Worm (Caenorhabditis elegans) whole organism, midembryonic: ENCODE measurements around the gene ZC239.20.
"Not testable (repeated sequence)": the region's sequence is repeated elsewhere in the genome, so short reads cannot be mapped to it uniquely, and the experiment has no call there.

Experiments
- T22C8.4 ChIP-seq: fragments of 200-800 bp; sonication (Bioruptor generic); IDR thresholded peaks from 2 replicates; pipeline ENCODE4 v1.3.6; 2022; ENCODE audit warnings: missing genetic modification characterization, missing compliant biosample characterization
- cog-1 ChIP-seq: sonication (generic microtip); optimal IDR thresholded peaks from 2 replicates; lab custom pipeline; 2016; ENCODE audit warnings: missing genetic modification characterization, missing compliant biosample characterization
- flt-1 ChIP-seq: fragments of 200-800 bp; sonication (Bioruptor generic); IDR thresholded peaks from 2 replicates; pipeline ENCODE4 v1.3.6; 2022; ENCODE audit warnings: missing genetic modification characterization, missing compliant biosample characterization
- klf-2 ChIP-seq: fragments of 200-800 bp; sonication (Bioruptor generic); conservative IDR thresholded peaks from 2 replicates; pipeline ENCODE4 v1.3.6; 2022; ENCODE audit warnings: missing genetic modification reagents, missing genetic modification characterization, missing compliant biosample characterization
- med-1 ChIP-seq: sonication (generic microtip); optimal IDR thresholded peaks from 2 replicates; lab custom pipeline; 2017; ENCODE audit warnings: missing genetic modification characterization, mild to moderate bottlenecking, missing compliant biosample characterization, antibody characterized with exemption, missing genetic modification reagents; ENCODE audit not compliant: insufficient read depth
- ref-1 ChIP-seq: fragments of 200-800 bp; sonication (Bioruptor generic); conservative IDR thresholded peaks from 2 replicates; pipeline ENCODE4 v1.3.6; 2022; ENCODE audit warnings: missing genetic modification reagents, missing genetic modification characterization, missing compliant biosample characterization
- tab-1 ChIP-seq: fragments of 200-800 bp; sonication (Bioruptor generic); IDR thresholded peaks from 2 replicates; pipeline ENCODE4 v1.3.6; 2022; ENCODE audit warnings: missing genetic modification characterization, missing compliant biosample characterization
- ztf-23 ChIP-seq: fragments of 200-800 bp; sonication (Bioruptor generic); IDR thresholded peaks from 2 replicates; pipeline ENCODE4 v1.3.6; 2022; ENCODE audit warnings: missing genetic modification reagents, missing genetic modification characterization, missing compliant biosample characterization
- ztf-29 ChIP-seq: fragments of 200-800 bp; sonication (Bioruptor generic); IDR thresholded peaks from 2 replicates; pipeline ENCODE4 v1.3.6; 2022; ENCODE audit warnings: missing genetic modification reagents, missing genetic modification characterization, missing compliant biosample characterization

The ZC239.20 gene

DNA sequence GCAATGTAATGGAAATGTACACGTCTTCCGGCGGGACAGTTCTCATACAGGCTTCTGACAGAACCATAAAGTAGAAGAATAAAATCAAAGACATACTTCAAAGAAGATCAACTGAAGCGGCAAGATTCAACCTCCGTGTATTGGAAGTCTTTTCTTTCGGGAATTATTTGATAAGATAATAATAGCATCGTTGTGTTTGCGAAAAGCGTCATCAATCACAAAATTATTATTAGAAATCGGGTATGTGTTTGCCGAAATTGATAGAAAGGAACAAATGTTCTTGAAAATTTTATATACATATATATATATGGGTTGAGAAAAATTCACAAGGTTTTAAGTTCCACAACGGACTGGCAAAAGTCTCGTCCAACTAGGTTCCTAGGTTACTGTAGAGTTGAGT lies 14.8 kb downstream of the ZC239.20 start, which contains the start of gene Y27F2A.9:
Gene Y27F2A.9 (minus strand): TSS at position 101 of the 400 bp plus-strand sequence.
- TF ChIP-seq ref-1 (GFP tag; lab: Robert Waterston, UW); cog-1 (tag; lab: Kevin White, UChicago); klf-2: not testable (repeated sequence)

DNA sequence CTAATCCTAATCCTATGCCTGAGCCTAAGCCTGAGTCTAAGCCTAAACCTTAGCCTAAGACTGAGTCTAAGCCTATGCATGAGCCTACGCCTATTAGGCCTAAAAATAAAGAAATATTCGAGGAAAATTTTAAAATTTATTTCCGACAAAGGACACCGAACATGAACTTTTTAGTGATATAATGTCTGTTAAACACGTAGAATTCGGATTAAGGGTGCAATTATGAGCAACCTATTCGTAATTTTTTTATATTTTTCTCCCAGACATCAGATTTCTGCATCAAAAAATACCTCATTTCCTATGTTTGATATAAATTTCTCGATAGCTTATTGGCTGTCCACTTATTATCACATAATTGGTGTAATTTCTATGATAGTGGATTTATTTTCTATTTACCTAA lies 17.3 kb downstream of the ZC239.20 start, which contains the start of gene Y27F2A.11:
Gene Y27F2A.11 (plus strand): TSS at position 301 of the 400 bp plus-strand sequence.
- not testable (repeated sequence) for TF ChIP-seq klf-2; ref-1 (GFP tag; lab: Robert Waterston, UW); tab-1 (GFP tag; lab: Robert Waterston, UW)

DNA sequence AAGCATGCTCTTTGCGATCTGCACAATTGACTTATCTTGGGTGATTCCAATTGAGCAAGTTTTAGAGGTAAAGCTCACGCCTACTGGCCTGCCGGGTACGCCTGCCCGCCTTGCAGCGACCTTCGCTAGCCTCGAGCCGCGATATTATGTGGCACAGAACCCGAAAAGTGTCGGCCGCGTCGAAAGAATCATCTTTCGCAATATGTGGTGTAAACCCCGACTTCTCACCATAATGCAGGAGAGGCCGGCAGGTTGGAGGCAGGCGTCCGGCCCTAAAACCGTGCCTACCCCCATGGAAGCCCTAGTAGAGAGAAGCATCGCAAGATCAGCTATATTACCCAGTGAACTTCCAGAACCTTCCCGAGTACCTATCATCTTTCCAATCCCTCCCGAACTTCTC lies 20.5 kb downstream of the ZC239.20 start:
- TF ChIP-seq ztf-23 (GFP tag; lab: Robert Waterston, UW) (no peak), T22C8.4 (GFP tag; lab: Robert Waterston, UW) (no peak), med-1 (no peak)

DNA sequence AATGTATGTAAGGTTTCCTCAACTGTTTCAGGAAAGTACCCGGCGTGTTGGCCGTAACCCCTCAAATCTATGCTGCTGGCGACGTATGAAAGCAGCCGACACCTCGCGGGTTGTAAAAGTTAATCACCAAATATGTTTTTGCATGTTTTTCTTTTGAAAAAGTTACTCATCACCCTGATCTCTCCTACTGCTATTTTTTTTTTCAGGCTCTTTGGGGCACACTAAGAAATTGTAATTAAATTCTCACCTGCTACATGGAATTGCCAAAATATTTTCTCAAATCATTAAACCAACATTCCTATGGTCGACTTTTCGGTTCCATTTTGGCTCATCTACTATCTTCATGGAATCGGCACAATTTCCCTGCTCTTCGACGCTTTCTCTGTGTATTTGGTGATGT lies 21.5 kb downstream of the ZC239.20 start, which contains the start of gene sri-78:
Gene sri-78 (plus strand): TSS at position 301 of the 400 bp plus-strand sequence.
- TF ChIP-seq ztf-23 (GFP tag; lab: Robert Waterston, UW); cog-1 (tag; lab: Kevin White, UChicago); flt-1 (GFP tag; lab: Robert Waterston, UW): not testable (repeated sequence)

DNA sequence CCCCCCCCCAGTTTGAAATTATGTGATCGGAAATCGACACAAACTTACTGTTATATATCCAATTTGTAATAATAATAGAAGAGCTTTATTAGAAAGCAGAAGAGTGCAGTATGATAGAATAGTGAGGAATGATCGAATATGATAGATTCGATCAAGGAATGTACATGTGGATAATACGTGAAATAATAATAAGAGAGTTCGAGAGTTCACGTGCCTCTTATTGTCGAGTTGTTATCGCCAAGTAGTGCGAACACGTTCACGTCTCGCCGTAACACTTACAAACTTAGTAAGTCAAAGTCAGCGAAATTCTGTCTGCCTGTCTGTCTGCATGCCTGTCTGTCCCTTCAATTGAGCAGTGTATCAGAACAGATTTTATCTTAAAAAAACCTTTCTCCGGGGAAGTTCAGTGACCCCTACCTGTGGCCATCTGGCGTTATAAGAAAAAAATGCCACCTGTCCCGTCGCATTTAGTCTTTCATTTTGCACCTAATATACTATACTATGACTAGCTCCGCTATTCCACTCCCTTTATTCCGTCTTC lies 23.0 kb downstream of the ZC239.20 start, which contains the start of the genes Y27F2A.6 and Y27F2A.8:
Gene Y27F2A.6 (minus strand): TSS at position 101 of the 541 bp plus-strand sequence.
Gene Y27F2A.8 (plus strand): TSS at position 491 of the 541 bp plus-strand sequence.
- TF ChIP-seq flt-1 (GFP tag; lab: Robert Waterston, UW); med-1; cog-1 (tag; lab: Kevin White, UChicago): not testable (repeated sequence)

DNA sequence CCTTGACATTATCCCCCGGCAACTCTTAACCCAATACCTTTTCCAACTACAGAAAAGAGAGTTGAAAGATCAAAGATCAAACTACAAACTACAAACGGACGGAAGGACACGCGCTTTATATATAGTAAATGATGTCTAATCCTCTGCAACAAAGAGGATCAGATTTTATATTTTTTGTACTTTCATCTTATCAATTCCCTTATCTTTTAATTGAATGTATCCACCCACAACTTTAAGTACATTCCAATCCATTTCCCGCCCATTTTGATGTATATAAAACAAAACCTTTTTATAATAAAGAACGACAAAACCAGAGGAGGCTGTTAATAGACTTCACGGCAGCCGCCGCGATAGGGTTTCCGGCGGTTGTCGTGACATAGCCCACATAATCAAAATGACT lies 28.7 kb downstream of the ZC239.20 start, which contains the start of gene sri-40:
Gene sri-40 (plus strand): TSS at position 301 of the 400 bp plus-strand sequence.
- TF ChIP-seq T22C8.4 (GFP tag; lab: Robert Waterston, UW); flt-1 (GFP tag; lab: Robert Waterston, UW); klf-2: not testable (repeated sequence)

DNA sequence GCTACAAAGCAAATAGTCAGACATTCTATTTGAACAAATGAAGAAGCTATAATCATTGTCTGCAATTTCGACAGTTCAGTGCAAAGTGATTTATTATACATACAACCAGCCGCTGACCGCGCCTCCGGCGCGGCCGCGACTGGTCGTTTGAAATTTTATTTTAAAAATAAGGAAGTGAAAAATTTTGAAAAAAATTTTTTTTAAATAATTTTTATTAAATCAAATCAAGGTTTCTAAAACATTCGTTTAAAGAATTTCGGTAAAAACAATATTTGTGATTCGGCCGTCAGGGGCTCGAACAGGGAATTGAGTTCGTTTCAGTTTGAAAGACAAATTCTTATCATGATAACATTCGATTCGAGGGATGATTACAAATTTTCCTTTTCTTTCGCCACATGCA lies 34.1 kb downstream of the ZC239.20 start, which contains the start of gene Y27F2A.10:
Gene Y27F2A.10 (minus strand): TSS at position 101 of the 400 bp plus-strand sequence.
- TF ChIP-seq ref-1 (GFP tag; lab: Robert Waterston, UW) (no peak), ztf-29 (no peak), tab-1 (GFP tag; lab: Robert Waterston, UW) (no peak), flt-1 (GFP tag; lab: Robert Waterston, UW) (no peak), cog-1 (tag; lab: Kevin White, UChicago) (no peak), klf-2 (no peak), T22C8.4 (GFP tag; lab: Robert Waterston, UW) (no peak), med-1 (no peak), ztf-23 (GFP tag; lab: Robert Waterston, UW) (no peak)

DNA sequence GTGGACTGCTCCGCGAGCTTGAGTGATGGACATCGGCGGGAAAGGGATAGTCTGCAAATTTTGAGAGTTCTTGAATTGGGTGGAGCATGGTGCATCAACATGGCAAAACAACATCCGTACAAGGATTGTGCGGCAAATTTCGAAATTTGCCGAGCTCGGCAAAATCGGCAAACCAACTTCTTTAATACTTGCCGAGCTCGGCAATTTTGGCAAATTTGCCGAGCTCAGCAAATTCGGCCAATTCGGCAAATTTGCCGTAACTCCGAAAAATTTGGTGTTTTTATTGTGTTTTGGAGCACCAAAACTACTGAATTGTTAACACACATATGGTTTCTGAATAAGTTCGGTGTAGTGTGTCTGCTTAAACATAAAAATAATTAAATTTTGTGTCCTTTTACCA lies 36.2 kb downstream of the ZC239.20 start, which contains the start of gene fbxc-55:
Gene fbxc-55 (minus strand): TSS at position 101 of the 400 bp plus-strand sequence.
- no peak for TF ChIP-seq T22C8.4 (GFP tag; lab: Robert Waterston, UW)
- TF ChIP-seq flt-1 (GFP tag; lab: Robert Waterston, UW): no peak
- TF ChIP-seq klf-2: no peak
- no peak for TF ChIP-seq ref-1 (GFP tag; lab: Robert Waterston, UW)
- TF ChIP-seq cog-1 (tag; lab: Kevin White, UChicago): no peak
- TF ChIP-seq med-1: no peak
- TF ChIP-seq ztf-29: no peak
- TF ChIP-seq tab-1 (GFP tag; lab: Robert Waterston, UW): no peak
- TF ChIP-seq ztf-23 (GFP tag; lab: Robert Waterston, UW): no peak

DNA sequence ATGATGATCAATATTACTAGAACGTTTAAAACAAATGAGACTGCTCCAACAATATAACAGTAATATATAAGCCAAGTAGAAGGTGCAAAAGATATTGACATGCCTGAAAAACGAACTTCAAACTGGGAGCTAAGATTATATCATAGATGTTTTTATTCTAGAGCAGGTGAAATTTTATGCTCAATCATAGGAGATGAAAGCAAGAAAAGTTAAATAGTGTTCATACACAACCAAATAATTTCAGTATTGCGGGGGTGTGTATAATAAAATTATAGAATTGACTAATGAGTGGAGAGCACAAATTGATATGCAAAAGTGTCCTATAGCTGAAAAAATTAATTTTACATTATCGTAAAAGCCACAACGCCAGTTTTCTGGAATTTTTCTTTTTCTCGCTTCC lies 47.3 kb downstream of the ZC239.20 start, which contains the start of gene sri-34:
Gene sri-34 (minus strand): TSS at position 101 of the 400 bp plus-strand sequence.
- TF ChIP-seq klf-2: no peak
- no peak for TF ChIP-seq med-1

DNA sequence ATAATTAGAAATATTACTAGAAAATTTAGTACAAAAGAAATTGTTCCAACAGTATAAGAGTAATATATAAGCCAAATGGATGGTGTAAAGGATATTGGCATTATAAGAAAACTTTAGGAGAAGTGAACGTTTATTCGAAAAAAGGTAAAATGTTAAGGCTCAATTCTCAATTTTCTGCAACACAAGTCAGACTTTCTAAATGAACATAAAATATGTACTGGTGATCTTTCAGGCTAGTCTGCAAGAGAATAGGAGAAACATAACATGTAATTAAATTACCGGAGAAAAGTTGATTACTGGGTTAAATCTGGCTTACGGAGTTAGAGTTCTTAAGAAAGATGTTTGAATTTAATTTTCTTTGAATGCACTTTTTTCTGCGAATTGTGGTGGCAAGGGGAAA lies 49.6 kb downstream of the ZC239.20 start, which contains the start of gene sri-33:
Gene sri-33 (minus strand): TSS at position 101 of the 400 bp plus-strand sequence.
- TF ChIP-seq ref-1 (GFP tag; lab: Robert Waterston, UW): no peak
- no peak for TF ChIP-seq med-1
- TF ChIP-seq tab-1 (GFP tag; lab: Robert Waterston, UW): no peak
- TF ChIP-seq ztf-29: no peak
- TF ChIP-seq cog-1 (tag; lab: Kevin White, UChicago): no peak
